Fruit fly (Drosophila melanogaster): ENCODE measurements around the gene Sf3b5.

Gene Sf3b5

dm6 chr3R:9055119-9056105 lies 40.3 kb upstream of the Sf3b5 start (continued):
- TF ChIP-seq emc (GFP tag; optimal IDR thresholded peaks at IDR 0.05) (peak; percentile 60), CG11456 (GFP tag; IDR thresholded peaks at IDR 0.05) (no peak), scrt (GFP tag; optimal IDR thresholded peaks at IDR 0.05) (peak; percentile 94), CG3163 (GFP tag; optimal IDR thresholded peaks at IDR 0.05) (peak; percentile 29), CG7987 (GFP tag; optimal IDR thresholded peaks at IDR 0.05) (peak; percentile 85), CG10979 (tag; optimal IDR thresholded peaks at IDR 0.05) (peak; percentile 94), Pdp1 (GFP tag; optimal IDR thresholded peaks at IDR 0.05) (peak; percentile 77 to 92), sc (optimal IDR thresholded peaks at IDR 0.05) (no peak), sc (GFP tag; optimal IDR thresholded peaks at IDR 0.05) (peak; percentile 79), so (GFP tag; IDR thresholded peaks at IDR 0.05) (no peak), sd (tag; optimal IDR thresholded peaks at IDR 0.05) (peak; percentile 84), bowl (GFP tag; IDR thresholded peaks at IDR 0.05) (no peak), CG8089 (GFP tag; optimal IDR thresholded peaks at IDR 0.05) (peak; percentile 53), CG14050 (GFP tag; IDR thresholded peaks at IDR 0.05) (no peak), CG17359 (tag; optimal IDR thresholded peaks at IDR 0.05) (peak; percentile 95), CG7271 (tag; optimal IDR thresholded peaks at IDR 0.05) (peak; percentile 69), Max (GFP tag; optimal IDR thresholded peaks at IDR 0.05) (peak; percentile 86), CG13296 (GFP tag; optimal IDR thresholded peaks at IDR 0.05) (peak; percentile 93), ATbp (GFP tag; optimal IDR thresholded peaks at IDR 0.05) (peak; percentile 87), Oli (tag; optimal IDR thresholded peaks at IDR 0.05) (peak; percentile 94), zen (tag; optimal IDR thresholded peaks at IDR 0.05) (peak; percentile 87), tna (GFP tag; IDR thresholded peaks at IDR 0.05; ENCODE audit: partially characterized antibody) (no peak), CTCF (GFP tag; optimal IDR thresholded peaks at IDR 0.05) (peak; percentile 63), CG9932 (GFP tag; IDR thresholded peaks at IDR 0.05) (no peak), gsb (GFP tag; IDR thresholded peaks at IDR 0.05) (no peak), CG13775 (GFP tag; optimal IDR thresholded peaks at IDR 0.05) (peak; percentile 88), Rfx (GFP tag; IDR thresholded peaks at IDR 0.05) (no peak), CG17912 (GFP tag; optimal IDR thresholded peaks at IDR 0.05) (no peak), Mad (GFP tag; optimal IDR thresholded peaks at IDR 0.05) (peak; percentile 69), CG42726 (GFP tag; IDR thresholded peaks at IDR 0.05; ENCODE audit: partially characterized antibody) (no peak), Camta (GFP tag; optimal IDR thresholded peaks at IDR 0.05) (peak; percentile 69), CG12659 (GFP tag; optimal IDR thresholded peaks at IDR 0.05) (peak; percentile 92), CG17829 (tag; optimal IDR thresholded peaks at IDR 0.05) (peak; percentile 94), luna (GFP tag; optimal IDR thresholded peaks at IDR 0.05) (peak; percentile 61), NC2α (GFP tag; optimal IDR thresholded peaks at IDR 0.05) (peak; percentile 46), her (GFP tag; optimal IDR thresholded peaks at IDR 0.05) (peak; percentile 74), org-1 (GFP tag; optimal IDR thresholded peaks at IDR 0.05) (peak; percentile 88), Ssrp (tag; optimal IDR thresholded peaks at IDR 0.05) (peak; percentile 91), Nf-YC (tag; optimal IDR thresholded peaks at IDR 0.05) (peak; percentile 76), gro (GFP tag; optimal IDR thresholded peaks at IDR 0.05) (peak; percentile 70), h (optimal IDR thresholded peaks at IDR 0.05) (no peak), CG7556 (GFP tag; optimal IDR thresholded peaks at IDR 0.05) (peak; percentile 89), Dbx (GFP tag; IDR thresholded peaks at IDR 0.05) (no peak), CG11093 (GFP tag; IDR thresholded peaks at IDR 0.05) (peak; percentile 82), oc (tag; optimal IDR thresholded peaks at IDR 0.05) (peak; percentile 94)

Data from whole organism, embryonic.